Fruit fly (Drosophila melanogaster): ENCODE data around the gene Taf10.

Gene Taf10

dm6 chr2L:2732139-2732830, 35.4 kb upstream of the Taf10 start:
- no peak for TF ChIP-seq EcR (GFP tag; optimal IDR thresholded peaks at IDR 0.05)
- no peak for TF ChIP-seq usp (GFP tag; optimal IDR thresholded peaks at IDR 0.05)

dm6 chr2L:2734215-2734614, 33.5 kb upstream of the Taf10 start:
- no peak for TF ChIP-seq psq (optimal IDR thresholded peaks at IDR 0.05)

dm6 chr2L:2734946-2735345, 32.7 kb upstream of the Taf10 start:
- TF ChIP-seq psq (optimal IDR thresholded peaks at IDR 0.05) (no peak), Dll (optimal IDR thresholded peaks at IDR 0.05) (no peak), pan (optimal IDR thresholded peaks at IDR 0.05) (no peak), EcR (GFP tag; optimal IDR thresholded peaks at IDR 0.05) (no peak), usp (GFP tag; optimal IDR thresholded peaks at IDR 0.05) (no peak), CG8478 (optimal IDR thresholded peaks at IDR 0.05) (no peak)

DNA sequence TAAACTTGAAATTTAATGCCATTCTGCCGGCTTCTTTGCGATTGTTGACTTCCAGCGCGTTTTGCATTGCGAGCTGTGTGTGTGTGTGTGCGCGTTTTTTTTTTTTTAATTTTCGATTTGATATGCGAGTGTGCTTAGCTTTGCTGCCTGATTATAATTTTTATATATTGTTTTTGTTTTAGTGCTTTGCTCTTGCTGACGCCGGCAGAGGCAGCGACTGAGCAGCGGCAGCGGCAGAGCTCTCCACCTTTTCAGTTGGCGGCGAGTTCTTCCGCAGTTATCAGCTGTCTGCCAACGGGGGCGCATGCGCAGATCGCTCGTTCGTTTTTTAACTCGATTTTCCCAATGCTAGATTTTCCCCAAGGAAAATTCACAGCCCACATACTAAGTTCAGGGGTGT, 32.2 kb upstream of the Taf10 start:
- TF ChIP-seq pan (optimal IDR thresholded peaks at IDR 0.05), result no peak
- no peak for TF ChIP-seq Dll (optimal IDR thresholded peaks at IDR 0.05)
- TF ChIP-seq psq (optimal IDR thresholded peaks at IDR 0.05), result no peak
- TF ChIP-seq EcR (GFP tag; optimal IDR thresholded peaks at IDR 0.05), result no peak
- TF ChIP-seq CG8478 (optimal IDR thresholded peaks at IDR 0.05), result no peak

- no peak for TF ChIP-seq pan (optimal IDR thresholded peaks at IDR 0.05)
- no peak for TF ChIP-seq usp (GFP tag; optimal IDR thresholded peaks at IDR 0.05)
- TF ChIP-seq psq (optimal IDR thresholded peaks at IDR 0.05), result no peak
- TF ChIP-seq EcR (GFP tag; optimal IDR thresholded peaks at IDR 0.05), result no peak
- no peak for TF ChIP-seq CG8478 (optimal IDR thresholded peaks at IDR 0.05)
- no peak for TF ChIP-seq Dll (optimal IDR thresholded peaks at IDR 0.05)
These were observed 30.1 kb upstream of the Taf10 start for dm6 chr2L:2737561-2737960.

DNA sequence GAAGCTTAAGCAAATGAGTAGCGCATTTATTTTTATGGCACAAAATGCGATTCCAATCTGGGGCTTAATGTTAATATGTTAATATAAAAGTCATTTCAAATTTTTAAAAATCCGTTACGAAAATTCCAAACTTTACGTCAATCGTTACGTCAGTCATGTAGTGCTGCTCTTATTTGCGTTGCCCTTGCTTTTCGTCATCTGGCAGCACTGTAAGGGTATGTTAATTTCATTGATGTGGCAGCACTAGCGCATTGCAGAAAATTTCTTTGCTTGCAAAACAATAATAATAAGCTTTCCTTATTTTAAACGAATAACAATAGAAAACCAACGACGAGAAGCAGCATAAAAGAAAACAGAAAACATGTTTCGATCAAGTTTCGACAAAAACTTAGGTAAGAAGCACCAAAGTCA, 27.9 kb upstream of the Taf10 start, which contains the start of gene Hrs:
TSS of gene Hrs (plus strand) at position 167 of the 411 bp plus-strand sequence.
- TF ChIP-seq CG8478 (optimal IDR thresholded peaks at IDR 0.05), result no peak
- no peak for TF ChIP-seq Dll (optimal IDR thresholded peaks at IDR 0.05)
- no peak for TF ChIP-seq usp (GFP tag; optimal IDR thresholded peaks at IDR 0.05)
- no peak for TF ChIP-seq EcR (GFP tag; optimal IDR thresholded peaks at IDR 0.05)

dm6 chr2L:2744852-2745251, 22.8 kb upstream of the Taf10 start, which contains the start of the genes CG9961 and Cwc25:
CG9961 (minus strand) TSS chr2L:2744934.
Cwc25 (plus strand) TSS chr2L:2745098.
- TF ChIP-seq CG8478 (optimal IDR thresholded peaks at IDR 0.05) (no peak), pan (optimal IDR thresholded peaks at IDR 0.05) (no peak), usp (GFP tag; optimal IDR thresholded peaks at IDR 0.05) (no peak), psq (optimal IDR thresholded peaks at IDR 0.05) (no peak), EcR (GFP tag; optimal IDR thresholded peaks at IDR 0.05) (no peak), Dll (optimal IDR thresholded peaks at IDR 0.05) (no peak)

dm6 chr2L:2748480-2749143, 19.1 kb upstream of the Taf10 start:
- TF ChIP-seq CG8478 (optimal IDR thresholded peaks at IDR 0.05) (no peak), usp (GFP tag; optimal IDR thresholded peaks at IDR 0.05) (no peak), pan (optimal IDR thresholded peaks at IDR 0.05) (no peak), EcR (GFP tag; optimal IDR thresholded peaks at IDR 0.05) (no peak), psq (optimal IDR thresholded peaks at IDR 0.05) (no peak), Dll (optimal IDR thresholded peaks at IDR 0.05) (no peak)

DNA sequence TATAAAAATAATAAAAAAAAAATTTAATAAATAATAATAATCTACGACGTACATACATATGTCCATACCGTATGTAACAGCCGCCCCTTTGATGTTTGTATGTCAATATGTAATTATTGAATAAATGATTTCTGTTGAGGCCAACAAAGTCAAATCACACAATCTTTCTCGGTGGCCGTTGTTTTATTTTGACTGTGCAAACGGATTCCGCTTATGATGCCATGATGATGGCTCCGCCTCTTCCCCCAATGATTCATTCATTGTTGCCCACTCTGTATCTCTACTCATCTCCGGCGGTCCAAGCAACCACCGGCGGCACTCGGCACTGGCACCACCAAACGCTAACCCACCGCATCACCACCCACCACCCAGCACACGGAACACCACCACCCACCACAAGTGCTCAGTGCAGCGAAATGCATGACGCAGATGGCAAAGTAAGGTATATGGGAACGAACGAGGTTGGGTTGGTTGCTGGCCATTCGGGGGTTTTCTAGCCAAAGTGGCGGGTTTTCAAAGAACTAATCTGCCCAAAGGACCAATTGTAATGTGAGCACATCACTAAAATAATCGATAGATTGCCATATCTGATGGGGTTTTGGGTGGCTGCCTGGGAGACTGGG, 18.4 kb upstream of the Taf10 start:
- peak; percentile 15 for TF ChIP-seq Dll (optimal IDR thresholded peaks at IDR 0.05)
- no peak for TF ChIP-seq EcR (GFP tag; optimal IDR thresholded peaks at IDR 0.05)

dm6 chr2L:2750337-2751084, 17.2 kb upstream of the Taf10 start:
- TF ChIP-seq Dll (optimal IDR thresholded peaks at IDR 0.05) (no peak), pan (optimal IDR thresholded peaks at IDR 0.05) (no peak), EcR (GFP tag; optimal IDR thresholded peaks at IDR 0.05) (no peak), CG8478 (optimal IDR thresholded peaks at IDR 0.05) (no peak), usp (GFP tag; optimal IDR thresholded peaks at IDR 0.05) (no peak), psq (optimal IDR thresholded peaks at IDR 0.05) (no peak)

- TF ChIP-seq Dll (optimal IDR thresholded peaks at IDR 0.05) (peak; percentile 32), psq (optimal IDR thresholded peaks at IDR 0.05) (no peak)
These were observed 16.5 kb upstream of the Taf10 start for dm6 chr2L:2751085-2751710.

DNA sequence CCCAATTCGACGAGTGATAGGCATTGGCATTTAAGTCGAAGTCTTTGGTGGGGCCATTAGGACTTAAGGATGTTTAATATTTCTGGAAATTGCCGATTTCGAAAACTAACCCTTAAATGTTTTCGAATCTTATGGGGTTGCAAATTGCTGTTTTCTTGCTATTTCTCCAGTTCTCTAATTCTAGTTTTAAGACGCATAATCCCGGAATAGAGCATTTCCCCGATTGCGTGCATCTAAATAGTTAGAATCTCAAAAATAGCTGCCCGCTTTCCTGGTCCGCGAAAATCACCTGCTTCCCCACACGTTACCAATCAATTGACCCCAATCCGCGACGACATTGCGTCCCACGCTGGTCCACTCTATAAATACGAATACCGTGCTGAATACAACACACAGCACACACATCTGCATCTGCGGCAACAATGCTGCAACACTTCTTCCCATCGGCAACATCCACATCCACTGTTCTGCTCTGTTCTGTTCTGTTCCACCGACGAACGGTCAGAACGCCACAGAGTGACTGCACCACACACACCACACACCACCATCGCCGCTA, 15.7 kb upstream of the Taf10 start, which contains the start of gene Bacc:
TSS of gene Bacc (plus strand) at position 542 of the 556 bp plus-strand sequence.
- TF ChIP-seq psq (optimal IDR thresholded peaks at IDR 0.05), result no peak

Measured in whole organism.